Worm (Caenorhabditis elegans) whole organism, L2 larva: ENCODE results near the gene srh-233.

Source experiments
- ceh-16 ChIP-seq: fragments of 150-350 bp; optimal IDR thresholded peaks from 2 replicates; lab custom pipeline; 2014; ENCODE audit warnings: missing biosample characterization, missing genetic modification characterization
- crh-2 ChIP-seq: sonication (generic microtip); optimal IDR thresholded peaks from 2 replicates; lab custom pipeline; 2017; ENCODE audit warnings: missing biosample characterization, missing genetic modification characterization
- fos-1 ChIP-seq: fragments of 150-350 bp; optimal IDR thresholded peaks from 2 replicates; lab custom pipeline; 2014; ENCODE audit warnings: missing biosample characterization, missing genetic modification characterization
- gmeb-1 ChIP-seq: fragments of 150-350 bp; optimal IDR thresholded peaks from 2 replicates; lab custom pipeline; 2014; ENCODE audit warnings: missing biosample characterization, missing genetic modification characterization
- mab-5 ChIP-seq: fragments of 150-350 bp; optimal IDR thresholded peaks from 2 replicates; lab custom pipeline; 2014; ENCODE audit warnings: missing biosample characterization, missing genetic modification characterization
- nhr-25 ChIP-seq: fragments of 150-350 bp; sonication (generic microtip); optimal IDR thresholded peaks from 3 replicates; lab custom pipeline; 2014; ENCODE audit warnings: missing biosample characterization, missing genetic modification characterization
- nhr-77 ChIP-seq: fragments of 150-350 bp; optimal IDR thresholded peaks from 2 replicates; lab custom pipeline; 2014; ENCODE audit warnings: missing biosample characterization, missing genetic modification characterization
- skn-1 ChIP-seq: sonication (generic microtip); optimal IDR thresholded peaks from 2 replicates; lab custom pipeline; 2017; ENCODE audit warnings: missing biosample characterization, missing genetic modification characterization
- unc-62 ChIP-seq: fragments of 150-350 bp; optimal IDR thresholded peaks from 2 replicates; lab custom pipeline; 2014; ENCODE audit warnings: missing biosample characterization, missing genetic modification reagents, missing genetic modification characterization
- ztf-1 ChIP-seq: fragments of 200-800 bp; sonication (Bioruptor generic); conservative IDR thresholded peaks from 2 replicates; pipeline ENCODE4 v1.3.6; 2022; ENCODE audit warnings: missing genetic modification characterization, missing compliant biosample characterization

ce11 chrV:20011654-20012053 lies 37.5 kb upstream of the srh-233 start, which contains the start of gene Y60A3A.21:
- TF ChIP-seq nhr-25 (tag; lab: Kevin White, UChicago) (no peak), fos-1 (no peak), gmeb-1 (tag; lab: Kevin White, UChicago) (no peak), unc-62 (GFP tag; lab: Kevin White, UChicago) (no peak), nhr-77 (tag; lab: Kevin White, UChicago) (no peak), ceh-16 (tag; lab: Kevin White, UChicago) (no peak), skn-1 (no peak), mab-5 (no peak), crh-2 (tag; lab: Kevin White, UChicago) (no peak), ztf-1 (GFP tag; lab: Robert Waterston, UW) (no peak)
